Fruit fly (Drosophila melanogaster): ENCODE results near the gene CG42446.

- no peak for TF ChIP-seq CG11723 (GFP tag; optimal IDR thresholded peaks at IDR 0.05)
- no peak for TF ChIP-seq CG10543 (GFP tag; optimal IDR thresholded peaks at IDR 0.05)
- no peak for TF ChIP-seq CG5953 (GFP tag; IDR thresholded peaks at IDR 0.05)
- TF ChIP-seq da (GFP tag; optimal IDR thresholded peaks at IDR 0.05): no peak
- no peak for TF ChIP-seq ssp (GFP tag; IDR thresholded peaks at IDR 0.05)
- no peak for TF ChIP-seq mirr (GFP tag; optimal IDR thresholded peaks at IDR 0.05)
Measured at dm6 chr3R:16351044-16351443, 8.9 kb downstream of the CG42446 start.
